Worm (Caenorhabditis elegans) whole organism, mixed stage, embryonic: ENCODE results near the gene immt-1.

Source experiments
- M03D4.4 ChIP-seq: sonication (generic microtip); optimal IDR thresholded peaks from 2 replicates; lab custom pipeline; 2017; ENCODE audit warnings: mild to moderate bottlenecking, missing genetic modification characterization, missing compliant biosample characterization
- ces-1 ChIP-seq: fragments of 150-350 bp; optimal IDR thresholded peaks from 2 replicates; lab custom pipeline; 2014; ENCODE audit warnings: missing biosample characterization, missing genetic modification reagents, missing genetic modification characterization
- elt-1 ChIP-seq: sonication (generic microtip); optimal IDR thresholded peaks from 2 replicates; lab custom pipeline; 2017; ENCODE audit warnings: missing genetic modification characterization, mild to moderate bottlenecking, missing compliant biosample characterization, antibody characterized with exemption, moderate library complexity, borderline replicate concordance; ENCODE audit not compliant: insufficient read depth
- elt-3 ChIP-seq: fragments of 150-350 bp; optimal IDR thresholded peaks from 2 replicates; lab custom pipeline; 2014; ENCODE audit warnings: missing biosample characterization, missing genetic modification characterization
- flh-1 ChIP-seq: fragments of 200-800 bp; sonication (Bioruptor generic); optimal IDR thresholded peaks from 2 replicates; lab custom pipeline; 2018; ENCODE audit warnings: mild to moderate bottlenecking, missing genetic modification characterization, moderate library complexity, missing compliant biosample characterization
- mab-5 ChIP-seq: fragments of 150-350 bp; optimal IDR thresholded peaks from 2 replicates; lab custom pipeline; 2014; ENCODE audit warnings: missing biosample characterization, missing genetic modification characterization

DNA sequence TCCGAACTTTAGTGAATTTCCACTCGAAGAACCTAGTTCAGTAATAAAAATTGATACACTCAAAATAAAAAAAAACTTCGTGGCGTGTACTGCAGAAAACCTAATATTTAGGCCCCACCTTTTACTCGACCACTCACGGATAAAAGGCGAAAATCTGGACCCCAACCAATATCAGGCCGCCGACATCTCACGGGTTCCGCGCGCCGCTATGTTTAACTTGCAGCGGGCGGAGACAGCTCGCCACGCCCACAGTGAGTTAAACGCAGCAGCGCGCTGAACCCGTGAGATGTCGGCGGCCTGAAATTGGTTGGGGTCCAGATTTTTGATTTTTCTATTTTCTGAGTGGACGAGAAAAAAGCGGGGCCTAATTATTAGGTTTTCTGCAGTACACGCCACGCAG lies 54.1 kb downstream of the immt-1 start:
- TF ChIP-seq mab-5 (tag; lab: Kevin White, UChicago) (no peak), elt-3 (tag; lab: Kevin White, UChicago) (no peak), M03D4.4 (tag; lab: Kevin White, UChicago) (no peak), flh-1 (GFP tag; lab: Kevin White, UChicago) (no peak), elt-1 (tag; lab: Kevin White, UChicago) (no peak), ces-1 (GFP tag; lab: Kevin White, UChicago) (no peak)
